Worm (Caenorhabditis elegans) whole organism, L2 larva: Measurements from ENCODE around the gene F32G8.2.

Experiments
- C34F6.9 ChIP-seq: fragments of 150-350 bp; optimal IDR thresholded peaks from 2 replicates; lab custom pipeline; 2014; ENCODE audit warnings: missing biosample characterization, missing genetic modification characterization
- F13H6.1 ChIP-seq: sonication (generic microtip); optimal IDR thresholded peaks from 2 replicates; lab custom pipeline; 2016; ENCODE audit warnings: missing genetic modification characterization, missing compliant biosample characterization
- R02D3.7 ChIP-seq: fragments of 150-350 bp; optimal IDR thresholded peaks from 2 replicates; lab custom pipeline; 2014; ENCODE audit warnings: missing biosample characterization, missing genetic modification characterization
- Y55F3AM.14 ChIP-seq: fragments of 200-800 bp; sonication (Bioruptor generic); optimal IDR thresholded peaks from 2 replicates; lab custom pipeline; 2018; ENCODE audit warnings: mild to moderate bottlenecking, missing genetic modification characterization, missing compliant biosample characterization
- ZK546.5 ChIP-seq: sonication (generic microtip); optimal IDR thresholded peaks from 2 replicates; lab custom pipeline; 2017; ENCODE audit warnings: missing biosample characterization, missing genetic modification characterization
- alr-1 ChIP-seq: fragments of 150-350 bp; optimal IDR thresholded peaks from 2 replicates; lab custom pipeline; 2014; ENCODE audit warnings: missing biosample characterization, missing genetic modification characterization
- aly-2 ChIP-seq: fragments of 150-350 bp; optimal IDR thresholded peaks from 2 replicates; lab custom pipeline; 2014; ENCODE audit warnings: missing biosample characterization, missing genetic modification characterization
- ama-1 ChIP-seq: fragments of 150-350 bp; optimal IDR thresholded peaks from 2 replicates; lab custom pipeline; 2018; ENCODE audit warnings: inconsistent platforms
- blmp-1 ChIP-seq: sonication (generic microtip); optimal IDR thresholded peaks from 2 replicates; lab custom pipeline; 2017; ENCODE audit warnings: missing genetic modification characterization, mild to moderate bottlenecking, missing compliant biosample characterization, antibody characterized with exemption, moderate library complexity; ENCODE audit not compliant: insufficient read depth
- ceh-16 ChIP-seq: fragments of 150-350 bp; optimal IDR thresholded peaks from 2 replicates; lab custom pipeline; 2014; ENCODE audit warnings: missing biosample characterization, missing genetic modification characterization
- ceh-82 ChIP-seq: fragments of 150-350 bp; optimal IDR thresholded peaks from 2 replicates; lab custom pipeline; 2014; ENCODE audit warnings: missing biosample characterization, missing genetic modification characterization
- crh-2 ChIP-seq: sonication (generic microtip); optimal IDR thresholded peaks from 2 replicates; lab custom pipeline; 2017; ENCODE audit warnings: missing biosample characterization, missing genetic modification characterization
- dmd-4 ChIP-seq: sonication (generic microtip); optimal IDR thresholded peaks from 2 replicates; lab custom pipeline; 2017; ENCODE audit warnings: missing biosample characterization, missing genetic modification characterization
- egl-27 ChIP-seq: sonication (generic microtip); optimal IDR thresholded peaks from 3 replicates; lab custom pipeline; 2017; ENCODE audit warnings: missing biosample characterization, missing genetic modification reagents, missing genetic modification characterization
- elt-1 ChIP-seq: fragments of 150-350 bp; optimal IDR thresholded peaks from 2 replicates; lab custom pipeline; 2014; ENCODE audit warnings: missing biosample characterization, missing genetic modification characterization
- elt-3 ChIP-seq: sonication (generic microtip); optimal IDR thresholded peaks from 2 replicates; lab custom pipeline; 2017; ENCODE audit warnings: missing biosample characterization, missing genetic modification characterization
- fos-1 ChIP-seq: fragments of 150-350 bp; optimal IDR thresholded peaks from 2 replicates; lab custom pipeline; 2014; ENCODE audit warnings: missing biosample characterization, missing genetic modification characterization
- gmeb-1 ChIP-seq: fragments of 150-350 bp; optimal IDR thresholded peaks from 2 replicates; lab custom pipeline; 2014; ENCODE audit warnings: missing biosample characterization, missing genetic modification characterization
- lin-11 ChIP-seq: fragments of 150-350 bp; sonication (generic microtip); optimal IDR thresholded peaks from 2 replicates; lab custom pipeline; 2014; ENCODE audit warnings: missing biosample characterization, missing genetic modification characterization, inconsistent platforms, mixed read lengths
- lin-13 ChIP-seq: fragments of 150-350 bp; optimal IDR thresholded peaks from 2 replicates; lab custom pipeline; 2014; ENCODE audit warnings: missing biosample characterization, missing genetic modification reagents, missing genetic modification characterization
- lin-39 ChIP-seq: fragments of 150-350 bp; optimal IDR thresholded peaks from 2 replicates; lab custom pipeline; 2014; ENCODE audit warnings: missing biosample characterization, missing genetic modification reagents, missing genetic modification characterization
- lsy-2 ChIP-seq, 2 experiments: fragments of 150-350 bp in 1 of 2; sonication (generic microtip) in 1 of 2; optimal IDR thresholded peaks; 2 replicates each; lab custom pipeline; 2014 to 2017; ENCODE audit warnings: missing biosample characterization in 2 of 2, missing genetic modification characterization in 2 of 2
- mab-5 ChIP-seq: fragments of 150-350 bp; optimal IDR thresholded peaks from 2 replicates; lab custom pipeline; 2014; ENCODE audit warnings: missing biosample characterization, missing genetic modification characterization
- mbf-1 ChIP-seq: sonication (generic microtip); optimal IDR thresholded peaks from 2 replicates; lab custom pipeline; 2017; ENCODE audit warnings: missing biosample characterization, missing genetic modification characterization
- nhr-11 ChIP-seq: fragments of 150-350 bp; optimal IDR thresholded peaks from 2 replicates; lab custom pipeline; 2014; ENCODE audit warnings: missing biosample characterization, missing genetic modification characterization
- nhr-12 ChIP-seq: fragments of 150-350 bp; optimal IDR thresholded peaks from 2 replicates; lab custom pipeline; 2014; ENCODE audit warnings: missing biosample characterization, missing genetic modification characterization
- nhr-129 ChIP-seq: fragments of 150-350 bp; optimal IDR thresholded peaks from 2 replicates; lab custom pipeline; 2014; ENCODE audit warnings: missing biosample characterization, missing genetic modification characterization
- nhr-21 ChIP-seq: fragments of 150-350 bp; optimal IDR thresholded peaks from 2 replicates; lab custom pipeline; 2014; ENCODE audit warnings: missing biosample characterization, missing genetic modification characterization
- nhr-23 ChIP-seq: fragments of 150-350 bp; optimal IDR thresholded peaks from 2 replicates; lab custom pipeline; 2014; ENCODE audit warnings: missing biosample characterization, missing genetic modification reagents, missing genetic modification characterization
- nhr-237 ChIP-seq: fragments of 150-350 bp; optimal IDR thresholded peaks from 2 replicates; lab custom pipeline; 2014; ENCODE audit warnings: missing biosample characterization, missing genetic modification characterization
- nhr-6 ChIP-seq: fragments of 150-350 bp; optimal IDR thresholded peaks from 2 replicates; lab custom pipeline; 2014; ENCODE audit warnings: missing biosample characterization, missing genetic modification characterization
- nhr-77 ChIP-seq: fragments of 150-350 bp; optimal IDR thresholded peaks from 2 replicates; lab custom pipeline; 2014; ENCODE audit warnings: missing biosample characterization, missing genetic modification characterization
- peb-1 ChIP-seq: fragments of 150-350 bp; optimal IDR thresholded peaks from 2 replicates; lab custom pipeline; 2014; ENCODE audit warnings: missing biosample characterization, missing genetic modification characterization
- sem-4 ChIP-seq: fragments of 150-350 bp; optimal IDR thresholded peaks from 2 replicates; lab custom pipeline; 2014; ENCODE audit warnings: missing biosample characterization, missing genetic modification reagents, missing genetic modification characterization
- skn-1 ChIP-seq: sonication (generic microtip); optimal IDR thresholded peaks from 2 replicates; lab custom pipeline; 2017; ENCODE audit warnings: missing biosample characterization, missing genetic modification characterization
- sma-3 ChIP-seq: sonication (generic microtip); optimal IDR thresholded peaks from 2 replicates; lab custom pipeline; 2016; ENCODE audit warnings: missing genetic modification reagents, missing genetic modification characterization, missing compliant biosample characterization
- sma-9 ChIP-seq, 2 experiments: fragments of 150-350 bp in 1 of 2; sonication (generic microtip) in 1 of 2; optimal IDR thresholded peaks; 2 replicates each; lab custom pipeline; 2014 to 2016; ENCODE audit warnings: missing genetic modification characterization in 2 of 2, mild to moderate bottlenecking in 1 of 2, missing biosample characterization in 1 of 2, missing compliant biosample characterization in 1 of 2, missing genetic modification reagents in 1 of 2, moderate library complexity in 1 of 2
- snpc-4 ChIP-seq: fragments of 150-350 bp; optimal IDR thresholded peaks from 2 replicates; lab custom pipeline; 2014; ENCODE audit warnings: missing biosample characterization, missing genetic modification characterization
- unc-39 ChIP-seq: fragments of 150-350 bp; optimal IDR thresholded peaks from 2 replicates; lab custom pipeline; 2014; ENCODE audit warnings: missing biosample characterization, missing genetic modification characterization
- unc-55 ChIP-seq: fragments of 150-350 bp; sonication (generic microtip); optimal IDR thresholded peaks from 3 replicates; lab custom pipeline; 2014; ENCODE audit warnings: missing biosample characterization, missing genetic modification reagents, missing genetic modification characterization
- ztf-11 ChIP-seq: sonication (generic microtip); optimal IDR thresholded peaks from 2 replicates; lab custom pipeline; 2017; ENCODE audit warnings: missing biosample characterization, missing genetic modification characterization
- ztf-4 ChIP-seq: fragments of 150-350 bp; optimal IDR thresholded peaks from 2 replicates; lab custom pipeline; 2014; ENCODE audit warnings: missing biosample characterization, missing genetic modification characterization

Gene F32G8.2

ce11 chrV:10514271-10514670 is 35.5 kb upstream of the F32G8.2 start, which contains the start of gene dmsr-8:
Gene dmsr-8 (minus strand): TSS chrV:10514371.
- TF ChIP-seq nhr-6 (tag; lab: Kevin White, UChicago) (no peak), C34F6.9 (tag; lab: Kevin White, UChicago) (no peak), unc-39 (tag; lab: Kevin White, UChicago) (no peak), skn-1 (no peak), aly-2 (tag; lab: Kevin White, UChicago) (no peak), sem-4 (no peak), gmeb-1 (tag; lab: Kevin White, UChicago) (no peak), crh-2 (no peak), nhr-237 (tag; lab: Kevin White, UChicago) (no peak), mbf-1 (tag; lab: Kevin White, UChicago) (no peak), R02D3.7 (tag; lab: Kevin White, UChicago) (no peak), alr-1 (no peak), nhr-77 (tag; lab: Kevin White, UChicago) (no peak), sma-9 (GFP tag; optimal IDR thresholded peaks at IDR 0.05; lab: Kevin White, UChicago) (no peak), sma-9 (tag; optimal IDR thresholded peaks at IDR 0.05; lab: Kevin White, UChicago) (no peak)

- no peak for TF ChIP-seq nhr-129 (tag; lab: Kevin White, UChicago)
- TF ChIP-seq ama-1 (lab: Kevin White, UChicago) = no peak
- TF ChIP-seq lin-39 (tag; lab: Kevin White, UChicago) = no peak
- TF ChIP-seq ztf-11 (tag; lab: Kevin White, UChicago) = no peak
- TF ChIP-seq egl-27 (tag; lab: Kevin White, UChicago) = no peak
- no peak for TF ChIP-seq unc-39 (tag; lab: Kevin White, UChicago)
- TF ChIP-seq nhr-12 = no peak
- TF ChIP-seq elt-3 (tag; lab: Kevin White, UChicago) = no peak
- TF ChIP-seq Y55F3AM.14 (GFP tag; lab: Kevin White, UChicago) = no peak
- TF ChIP-seq, all 48 proteins: peak for 0
Observed at ce11 chrV:10516702-10517101, 33.1 kb upstream of the F32G8.2 start.

DNA sequence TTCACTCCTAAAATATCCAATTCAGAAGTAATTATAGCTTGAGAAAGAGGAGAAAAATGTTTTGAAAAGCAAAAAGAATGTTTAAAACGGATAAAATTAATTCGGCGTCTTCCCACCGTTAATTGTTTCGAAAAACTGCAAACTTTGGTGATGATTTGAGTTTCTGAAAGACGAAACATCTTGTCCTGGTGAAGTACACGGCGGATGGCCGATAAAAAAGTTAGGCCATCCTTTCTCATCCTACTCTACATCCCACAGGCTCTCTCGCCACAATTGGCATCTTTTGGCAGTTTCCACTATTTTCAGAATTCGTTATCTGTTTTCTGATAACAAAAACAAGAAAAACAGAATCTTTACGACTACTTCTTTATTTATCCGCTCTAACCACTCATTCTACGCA is 23.9 kb upstream of the F32G8.2 start, which contains the start of the genes C35A5.8 and hda-11:
Gene C35A5.8 (minus strand): TSS at position 7 of the 400 bp plus-strand sequence.
Gene hda-11 (plus strand): TSS at position 283 of the 400 bp plus-strand sequence.
- TF ChIP-seq lsy-2 (tag; optimal IDR thresholded peaks at IDR 0.05; lab: Kevin White, UChicago) (peak; percentile 65 to 75), peb-1 (no peak), fos-1 (tag; lab: Kevin White, UChicago) (peak; percentile 44), nhr-11 (tag; lab: Kevin White, UChicago) (no peak), elt-3 (tag; lab: Kevin White, UChicago) (no peak), F13H6.1 (tag; lab: Kevin White, UChicago) (peak; percentile 73), C34F6.9 (tag; lab: Kevin White, UChicago) (peak; percentile 69), nhr-23 (no peak), nhr-237 (tag; lab: Kevin White, UChicago) (no peak), ceh-16 (tag; lab: Kevin White, UChicago) (no peak), snpc-4 (tag; lab: Kevin White, UChicago) (peak; percentile 14), ztf-4 (tag; lab: Kevin White, UChicago) (no peak), gmeb-1 (tag; lab: Kevin White, UChicago) (peak; percentile 76), egl-27 (tag; lab: Kevin White, UChicago) (no peak), ama-1 (lab: Kevin White, UChicago) (no peak), mab-5 (tag; lab: Kevin White, UChicago) (no peak), sem-4 (peak; percentile 34), nhr-12 (no peak), sma-3 (GFP tag; lab: Kevin White, UChicago) (peak; percentile 62), mbf-1 (tag; lab: Kevin White, UChicago) (no peak), unc-55 (GFP tag; lab: Kevin White, UChicago) (peak; percentile 77), alr-1 (no peak), nhr-6 (tag; lab: Kevin White, UChicago) (peak; percentile 41), lin-11 (tag; lab: Kevin White, UChicago) (no peak), nhr-129 (tag; lab: Kevin White, UChicago) (peak; percentile 62), blmp-1 (tag; lab: Kevin White, UChicago) (peak; percentile 10), nhr-21 (tag; lab: Kevin White, UChicago) (peak; percentile 30), elt-1 (tag; lab: Kevin White, UChicago) (no peak), aly-2 (tag; lab: Kevin White, UChicago) (no peak), Y55F3AM.14 (GFP tag; lab: Kevin White, UChicago) (no peak), lin-13 (GFP tag; lab: Kevin White, UChicago) (no peak), crh-2 (peak; percentile 64), ZK546.5 (tag; lab: Kevin White, UChicago) (no peak), dmd-4 (tag; lab: Kevin White, UChicago) (no peak), R02D3.7 (tag; lab: Kevin White, UChicago) (no peak), ceh-82 (tag; lab: Kevin White, UChicago) (no peak), ztf-11 (tag; lab: Kevin White, UChicago) (no peak), sma-9 (GFP tag; optimal IDR thresholded peaks at IDR 0.05; lab: Kevin White, UChicago) (peak; percentile 86), sma-9 (tag; optimal IDR thresholded peaks at IDR 0.05; lab: Kevin White, UChicago) (no peak)
